Fruit fly (Drosophila melanogaster) whole organism, wandering third instar larva: ENCODE data around the gene CG32170.
A peak's percentile ranks its signal among the peaks of the same experiment; 100 is the strongest.

Experiments used
- Hnf4 ChIP-seq: fragments of 200-800 bp; sonication (Bioruptor generic); optimal IDR thresholded peaks from 2 replicates; lab custom pipeline; 2016; ENCODE audit warnings: missing biosample characterization, mild to moderate bottlenecking, missing genetic modification characterization
- Hr83 ChIP-seq: fragments of 200-300 bp; sonication (Bioruptor generic); optimal IDR thresholded peaks from 2 replicates; lab custom pipeline; 2016; ENCODE audit warnings: missing biosample characterization, mild to moderate bottlenecking, missing genetic modification characterization, moderate library complexity; ENCODE audit not compliant: poor library complexity, severe bottlenecking
- N ChIP-seq: fragments of >200 bp; optimal IDR thresholded peaks from 2 replicates; lab custom pipeline; 2018; ENCODE audit warnings: missing biosample characterization, missing external identifiers, missing genetic modification characterization
- Sp1 ChIP-seq: fragments of 200-800 bp; sonication (Bioruptor generic); optimal IDR thresholded peaks from 3 replicates; lab custom pipeline; 2019; ENCODE audit warnings: missing biosample characterization, mild to moderate bottlenecking, missing genetic modification characterization, moderate library complexity
- foxo ChIP-seq, 2 experiments: fragments of 200-800 bp; sonication (Bioruptor generic); optimal IDR thresholded peaks; 2 replicates in 1 of 2; 3 replicates in 1 of 2; lab custom pipeline; 2016 to 2017; ENCODE audit warnings: missing biosample characterization in 2 of 2, missing genetic modification characterization in 2 of 2
- fru ChIP-seq: fragments of 200-800 bp; sonication (Bioruptor generic); optimal IDR thresholded peaks from 3 replicates; lab custom pipeline; 2016; ENCODE audit warnings: missing biosample characterization, mild to moderate bottlenecking, missing genetic modification characterization
- jim ChIP-seq: fragments of 175-275, 200-325 bp; sonication (Bioruptor generic); optimal IDR thresholded peaks from 2 replicates; lab custom pipeline; 2016; ENCODE audit warnings: missing biosample characterization, mild to moderate bottlenecking, missing genetic modification characterization
- lola ChIP-seq: fragments of >200 bp; optimal IDR thresholded peaks from 2 replicates; lab custom pipeline; 2017; ENCODE audit warnings: missing biosample characterization, missing genetic modification characterization
- pan ChIP-seq: fragments of >200 bp; optimal IDR thresholded peaks from 2 replicates; lab custom pipeline; 2017
- rgr ChIP-seq: fragments of 200-800 bp; sonication (Bioruptor generic); optimal IDR thresholded peaks from 3 replicates; lab custom pipeline; 2016; ENCODE audit warnings: missing biosample characterization, mild to moderate bottlenecking, missing genetic modification characterization

- TF ChIP-seq foxo (GFP tag; optimal IDR thresholded peaks at IDR 0.05; lab: Kevin White, UChicago), result peak in 1 of 2 experiments; percentile 16
- TF ChIP-seq N, result no peak
- TF ChIP-seq Hnf4, result no peak
- TF ChIP-seq rgr (GFP tag; lab: Kevin White, UChicago), result peak; percentile 7
- no peak for TF ChIP-seq pan (lab: Kevin White, UChicago)
- TF ChIP-seq Hr83, result no peak
- no peak for TF ChIP-seq lola
- TF ChIP-seq fru (GFP tag; lab: Kevin White, UChicago), result peak; percentile 36
- TF ChIP-seq Sp1 (GFP tag; lab: Kevin White, UChicago), result no peak
- TF ChIP-seq jim, result no peak
These were observed 38.8 kb downstream of the CG32170 start for dm6 chr3L:16915766-16916476.
